In the genomic region with DNA sequence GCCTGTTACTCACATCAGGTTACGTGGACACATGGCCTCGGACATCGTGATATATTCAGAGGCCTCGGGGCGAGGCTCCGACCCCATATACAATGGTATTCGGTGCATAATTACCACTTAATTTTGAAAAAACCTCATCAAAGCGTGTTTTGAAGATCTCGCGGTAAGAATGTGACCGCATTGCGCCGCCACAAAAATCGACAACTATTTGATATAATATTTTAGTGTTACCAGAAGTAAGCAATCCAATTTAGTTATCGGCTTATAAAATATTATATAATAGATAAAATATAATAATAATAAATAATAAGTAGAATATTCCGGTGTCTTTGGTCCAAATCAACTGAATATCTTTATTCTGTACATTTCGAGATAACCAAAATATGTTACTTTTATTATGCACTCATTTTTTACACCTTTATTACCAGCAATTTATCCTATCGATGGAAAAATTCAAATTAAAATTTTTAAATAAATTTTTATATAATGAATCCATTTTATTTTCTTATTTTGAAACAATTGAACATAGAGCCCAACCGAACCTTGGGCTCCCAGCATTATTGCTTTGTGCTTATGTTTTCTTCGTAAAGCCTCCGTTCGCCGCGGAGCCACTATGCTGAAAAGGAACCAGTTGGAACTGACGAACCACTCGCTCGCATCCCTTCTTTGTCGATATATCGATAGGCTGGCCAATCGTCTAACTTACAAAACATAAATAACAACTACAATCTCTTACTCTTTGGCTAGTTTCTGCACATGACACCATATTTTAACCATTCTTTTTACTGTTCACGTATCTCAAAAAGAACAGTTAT, we compare ENCODE assay signal across 1 fruit fly cellular context.
TF ChIP-seq lines count a peak whose summit lies in the region.

A gene (minus strand): TSS at position 211 of the 815 bp plus-strand sequence.
A gene (plus strand): TSS at position 690 of the 815 bp plus-strand sequence.

TF ChIP-seq in whole organism, embryonic, 481 proteins besides CTCF, POLR2A, EP300 and RAD21 (continued from another document):
- TF ChIP-seq CG8290 (GFP tag; optimal IDR thresholded peaks at IDR 0.05; lab: Kevin White, UChicago) = no peak
- no peak for TF ChIP-seq CG8290 (tag; optimal IDR thresholded peaks at IDR 0.05; lab: Kevin White, UChicago)
- TF ChIP-seq al (GFP tag; IDR thresholded peaks at IDR 0.05; lab: Robert Waterston, UW) = no peak
- no peak for TF ChIP-seq pb (GFP tag; optimal IDR thresholded peaks at IDR 0.05; lab: Kevin White, UChicago)
- TF ChIP-seq gt (GFP tag; IDR thresholded peaks at IDR 0.05; lab: Robert Waterston, UW) = no peak
- no peak for TF ChIP-seq z (GFP tag; IDR thresholded peaks at IDR 0.05; lab: Robert Waterston, UW)
- TF ChIP-seq MESR4 (GFP tag; optimal IDR thresholded peaks at IDR 0.05; lab: Kevin White, UChicago) = peak; percentile 72
- TF ChIP-seq CG12071 (GFP tag; optimal IDR thresholded peaks at IDR 0.05; lab: Kevin White, UChicago) = no peak
- no peak for TF ChIP-seq fu2 (GFP tag; optimal IDR thresholded peaks at IDR 0.05; lab: Kevin White, UChicago)
- no peak for TF ChIP-seq en (GFP tag; optimal IDR thresholded peaks at IDR 0.05; lab: Kevin White, UChicago)
- no peak for TF ChIP-seq CG9437 (GFP tag; optimal IDR thresholded peaks at IDR 0.05; lab: Kevin White, UChicago)
- TF ChIP-seq Blimp-1 (GFP tag; optimal IDR thresholded peaks at IDR 0.05; lab: Kevin White, UChicago) = no peak
- TF ChIP-seq NfI (GFP tag; optimal IDR thresholded peaks at IDR 0.05; lab: Kevin White, UChicago) = no peak
- TF ChIP-seq CG1602 (GFP tag; optimal IDR thresholded peaks at IDR 0.05; lab: Kevin White, UChicago) = no peak
- TF ChIP-seq Doc3 (GFP tag; IDR thresholded peaks at IDR 0.05; lab: Robert Waterston, UW; ENCODE audit: partially characterized antibody) = peak; percentile 76
- peak in 1 of 2 experiments; percentile 53 for TF ChIP-seq Pdp1 (GFP tag; optimal IDR thresholded peaks at IDR 0.05; lab: Kevin White, UChicago)
- TF ChIP-seq CG11504 (tag; optimal IDR thresholded peaks at IDR 0.05; lab: Kevin White, UChicago) = no peak
- TF ChIP-seq Gug (GFP tag; IDR thresholded peaks at IDR 0.05; lab: Robert Waterston, UW) = no peak; the same call in 3 of the 4 replicates
- TF ChIP-seq CG8478 (optimal IDR thresholded peaks at IDR 0.05; lab: Kevin White, UChicago) = no peak
- no peak; the same call in 1 of the 2 replicates for TF ChIP-seq CG9932 (GFP tag; IDR thresholded peaks at IDR 0.05; lab: Robert Waterston, UW)
- no peak for TF ChIP-seq salm (tag; optimal IDR thresholded peaks at IDR 0.05; lab: Kevin White, UChicago)
- TF ChIP-seq CG5180 (GFP tag; optimal IDR thresholded peaks at IDR 0.05; lab: Kevin White, UChicago) = no peak
- peak; percentile 80 for TF ChIP-seq mld (GFP tag; IDR thresholded peaks at IDR 0.05; lab: Robert Waterston, UW; ENCODE audit: partially characterized antibody)
- TF ChIP-seq Dp (GFP tag; optimal IDR thresholded peaks at IDR 0.05; lab: Kevin White, UChicago) = peak; percentile 71
- TF ChIP-seq Kr (GFP tag; optimal IDR thresholded peaks at IDR 0.05; lab: Kevin White, UChicago) = no peak
- TF ChIP-seq CG7372 (GFP tag; IDR thresholded peaks at IDR 0.05; lab: Robert Waterston, UW) = peak; percentile 10; the same call in 1 of the 2 replicates
- no peak for TF ChIP-seq Hsf (GFP tag; optimal IDR thresholded peaks at IDR 0.05; lab: Kevin White, UChicago)
- TF ChIP-seq Opbp (GFP tag; IDR thresholded peaks at IDR 0.05; lab: Robert Waterston, UW; ENCODE audit: partially characterized antibody) = peak; percentile 87; the same call in 2 of the 3 replicates
- no peak for TF ChIP-seq HLH3B (GFP tag; IDR thresholded peaks at IDR 0.05; lab: Robert Waterston, UW)
- no peak for TF ChIP-seq sc (optimal IDR thresholded peaks at IDR 0.05; lab: Kevin White, UChicago)
- TF ChIP-seq sc (GFP tag; optimal IDR thresholded peaks at IDR 0.05; lab: Kevin White, UChicago) = no peak
- no peak for TF ChIP-seq Atf6 (GFP tag; IDR thresholded peaks at IDR 0.05; lab: Robert Waterston, UW)
- no peak for TF ChIP-seq dysf (GFP tag; IDR thresholded peaks at IDR 0.05; lab: Robert Waterston, UW)
- TF ChIP-seq CG18262 (tag; optimal IDR thresholded peaks at IDR 0.05; lab: Kevin White, UChicago) = no peak
- no peak for TF ChIP-seq ttk (GFP tag; IDR thresholded peaks at IDR 0.05; lab: Robert Waterston, UW)
- no peak for TF ChIP-seq CG30431 (GFP tag; optimal IDR thresholded peaks at IDR 0.05; lab: Kevin White, UChicago)
- peak; percentile 84 for TF ChIP-seq knrl (GFP tag; IDR thresholded peaks at IDR 0.05; lab: Robert Waterston, UW; ENCODE audit: partially characterized antibody)
- no peak for TF ChIP-seq pita (GFP tag; optimal IDR thresholded peaks at IDR 0.05; lab: Kevin White, UChicago)
- TF ChIP-seq CG34224 (GFP tag; IDR thresholded peaks at IDR 0.05; lab: Robert Waterston, UW; ENCODE audit: partially characterized antibody) = peak; percentile 71
- no peak for TF ChIP-seq so (GFP tag; IDR thresholded peaks at IDR 0.05; lab: Robert Waterston, UW)
- no peak for TF ChIP-seq CG4282 (GFP tag; optimal IDR thresholded peaks at IDR 0.05; lab: Kevin White, UChicago)
- TF ChIP-seq Hr51 (GFP tag; optimal IDR thresholded peaks at IDR 0.05; lab: Kevin White, UChicago) = no peak
- TF ChIP-seq CG3163 (GFP tag; optimal IDR thresholded peaks at IDR 0.05; lab: Kevin White, UChicago) = no peak
- TF ChIP-seq CG8281 (tag; optimal IDR thresholded peaks at IDR 0.05; lab: Kevin White, UChicago) = no peak
- no peak for TF ChIP-seq Sox102F (GFP tag; optimal IDR thresholded peaks at IDR 0.05; lab: Kevin White, UChicago)
- no peak; the same call in 2 of the 3 replicates for TF ChIP-seq CG17361 (GFP tag; IDR thresholded peaks at IDR 0.05; lab: Robert Waterston, UW)
- TF ChIP-seq dan (GFP tag; IDR thresholded peaks at IDR 0.05; lab: Robert Waterston, UW) = no peak
- no peak for TF ChIP-seq schlank (tag; optimal IDR thresholded peaks at IDR 0.05; lab: Kevin White, UChicago)
- TF ChIP-seq CG10979 (tag; optimal IDR thresholded peaks at IDR 0.05; lab: Kevin White, UChicago) = peak; percentile 18
- no peak for TF ChIP-seq zfh1 (GFP tag; IDR thresholded peaks at IDR 0.05; lab: Robert Waterston, UW)
- TF ChIP-seq slp2 (GFP tag; optimal IDR thresholded peaks at IDR 0.05; lab: Kevin White, UChicago) = no peak
- no peak for TF ChIP-seq Neu2 (GFP tag; optimal IDR thresholded peaks at IDR 0.05; lab: Kevin White, UChicago; ENCODE audit: borderline replicate concordance)
- TF ChIP-seq bbx (GFP tag; IDR thresholded peaks at IDR 0.05; lab: Robert Waterston, UW; ENCODE audit: partially characterized antibody) = peak; percentile 89
- no peak for TF ChIP-seq CG12744 (GFP tag; optimal IDR thresholded peaks at IDR 0.05; lab: Kevin White, UChicago)
- TF ChIP-seq Bdp1 (GFP tag; optimal IDR thresholded peaks at IDR 0.05; lab: Kevin White, UChicago) = no peak
- peak; percentile 17 for TF ChIP-seq CG13775 (GFP tag; optimal IDR thresholded peaks at IDR 0.05; lab: Kevin White, UChicago)
- no peak for TF ChIP-seq sens-2 (GFP tag; IDR thresholded peaks at IDR 0.05; lab: Robert Waterston, UW)
- TF ChIP-seq hkb (optimal IDR thresholded peaks at IDR 0.05; lab: Kevin White, UChicago) = no peak
- no peak for TF ChIP-seq hkb (GFP tag; IDR thresholded peaks at IDR 0.05; lab: Robert Waterston, UW)
- no peak for TF ChIP-seq Nf-YA (GFP tag; IDR thresholded peaks at IDR 0.05; lab: Robert Waterston, UW)
- TF ChIP-seq CG7963 (GFP tag; IDR thresholded peaks at IDR 0.05; lab: Robert Waterston, UW; ENCODE audit: partially characterized antibody) = peak; percentile 68; the same call in 1 of the 3 replicates
- TF ChIP-seq CkIIα-i1 (GFP tag; IDR thresholded peaks at IDR 0.05; lab: Robert Waterston, UW) = no peak
- no peak for TF ChIP-seq ATbp (GFP tag; optimal IDR thresholded peaks at IDR 0.05; lab: Kevin White, UChicago)
- TF ChIP-seq dm (GFP tag; optimal IDR thresholded peaks at IDR 0.05; lab: Kevin White, UChicago) = no peak
- 0 out of 2 replicates have a peak, but pooled peaks have one; percentile 10 for TF ChIP-seq ranshi (GFP tag; IDR thresholded peaks at IDR 0.05; lab: Robert Waterston, UW)
- peak; percentile 65 for TF ChIP-seq pzg (GFP tag; optimal IDR thresholded peaks at IDR 0.05; lab: Kevin White, UChicago)
- no peak for TF ChIP-seq trh (GFP tag; optimal IDR thresholded peaks at IDR 0.05; lab: Kevin White, UChicago)
- no peak for TF ChIP-seq Deaf1 (tag; optimal IDR thresholded peaks at IDR 0.05; lab: Kevin White, UChicago)
- no peak for TF ChIP-seq Adf1 (GFP tag; IDR thresholded peaks at IDR 0.05; lab: Robert Waterston, UW)
- no peak for TF ChIP-seq CG3838 (GFP tag; optimal IDR thresholded peaks at IDR 0.05; lab: Kevin White, UChicago)
- no peak for TF ChIP-seq CG2875 (GFP tag; optimal IDR thresholded peaks at IDR 0.05; lab: Kevin White, UChicago)
- TF ChIP-seq insv (GFP tag; optimal IDR thresholded peaks at IDR 0.05; lab: Kevin White, UChicago) = peak in 1 of 2 experiments; percentile 18
- no peak for TF ChIP-seq CG3281 (GFP tag; optimal IDR thresholded peaks at IDR 0.05; lab: Kevin White, UChicago)
- TF ChIP-seq emc (GFP tag; optimal IDR thresholded peaks at IDR 0.05; lab: Kevin White, UChicago) = no peak
- TF ChIP-seq chn (GFP tag; optimal IDR thresholded peaks at IDR 0.05; lab: Kevin White, UChicago) = no peak
- TF ChIP-seq vnd (GFP tag; IDR thresholded peaks at IDR 0.05; lab: Robert Waterston, UW; ENCODE audit: partially characterized antibody) = peak; percentile 86
- TF ChIP-seq crc (GFP tag; optimal IDR thresholded peaks at IDR 0.05; lab: Kevin White, UChicago) = no peak
- no peak for TF ChIP-seq E2f1 (GFP tag; IDR thresholded peaks at IDR 0.05; lab: Robert Waterston, UW)
- no peak for TF ChIP-seq caup (GFP tag; optimal IDR thresholded peaks at IDR 0.05; lab: Kevin White, UChicago; ENCODE audit: severe bottlenecking)
- no peak for TF ChIP-seq sob (GFP tag; IDR thresholded peaks at IDR 0.05; lab: Robert Waterston, UW)
- no peak for TF ChIP-seq CG6765 (GFP tag; optimal IDR thresholded peaks at IDR 0.05; lab: Kevin White, UChicago)
- TF ChIP-seq CG12659 (GFP tag; optimal IDR thresholded peaks at IDR 0.05; lab: Kevin White, UChicago) = peak; percentile 55
- TF ChIP-seq CG43689 (GFP tag; IDR thresholded peaks at IDR 0.05; lab: Robert Waterston, UW) = no peak
- peak; percentile 18 for TF ChIP-seq tin (GFP tag; optimal IDR thresholded peaks at IDR 0.05; lab: Kevin White, UChicago)
- TF ChIP-seq Fer2 (tag; optimal IDR thresholded peaks at IDR 0.05; lab: Kevin White, UChicago) = no peak
